Fruit fly (Drosophila melanogaster) whole organism, embryonic: Measurements from ENCODE around the gene Nph.

Experiments
- CG12942 ChIP-seq: fragments of 200-800 bp; sonication (Bioruptor generic); optimal IDR thresholded peaks from 3 replicates; lab custom pipeline; 2016; ENCODE audit warnings: missing biosample characterization, missing genetic modification characterization
- CG14050 ChIP-seq: fragments of 200-800 bp; sonication (Bioruptor generic); IDR thresholded peaks from 3 replicates; pipeline ENCODE4 v1.3.6; 2022; ENCODE audit warnings: missing biosample characterization, missing genetic modification characterization
- CG1832 ChIP-seq: fragments of 200-800 bp; sonication (Bioruptor generic); optimal IDR thresholded peaks from 2 replicates; lab custom pipeline; 2017; ENCODE audit warnings: missing biosample characterization, mild to moderate bottlenecking, missing genetic modification characterization, inconsistent platforms
- CG4404 ChIP-seq: fragments of 200-800 bp; sonication (Bioruptor generic); IDR thresholded peaks from 2 replicates; pipeline ENCODE4 v1.3.6; 2022; ENCODE audit warnings: missing biosample characterization, missing genetic modification characterization
- Ravus ChIP-seq: fragments of 200-800 bp; sonication (Bioruptor generic); IDR thresholded peaks from 2 replicates; pipeline ENCODE4 v1.3.6; 2022; ENCODE audit warnings: missing biosample characterization, missing genetic modification characterization
- fd102C ChIP-seq: fragments of 200-800 bp; sonication (Bioruptor generic); optimal IDR thresholded peaks from 2 replicates; lab custom pipeline; 2018; ENCODE audit warnings: missing biosample characterization, mild to moderate bottlenecking, missing genetic modification characterization, moderate library complexity
- pita ChIP-seq: fragments of 200-800 bp; sonication (Bioruptor generic); optimal IDR thresholded peaks from 2 replicates; lab custom pipeline; 2017; ENCODE audit warnings: missing biosample characterization, mild to moderate bottlenecking, missing genetic modification characterization
- psq ChIP-seq: fragments of 200-800 bp; sonication (Bioruptor generic); optimal IDR thresholded peaks from 2 replicates; lab custom pipeline; 2017; ENCODE audit warnings: missing biosample characterization, missing genetic modification characterization

dm6 chr3R:29997607-29998236 is 6.9 kb downstream of the Nph start, which contains the start of the genes CG15525 and CG11504:
- TF ChIP-seq fd102C (GFP tag; lab: Kevin White, UChicago) (no peak), CG4404 (GFP tag; lab: Robert Waterston, UW) (no peak), CG12942 (GFP tag; lab: Kevin White, UChicago) (peak; percentile 26), CG1832 (GFP tag; lab: Kevin White, UChicago) (no peak), psq (GFP tag; lab: Kevin White, UChicago) (no peak), pita (no peak), Ravus (GFP tag; lab: Robert Waterston, UW) (peak; percentile 2; the same call in 1 of the 2 replicates), CG14050 (no peak)
